Fruit fly (Drosophila melanogaster) whole organism, prepupa: ENCODE results near the gene cue.

Source experiments
- Blimp-1 ChIP-seq: fragments of 200-800 bp; sonication (Bioruptor generic); optimal IDR thresholded peaks from 3 replicates; lab custom pipeline; 2017; ENCODE audit warnings: missing biosample characterization, missing genetic modification characterization, mild to moderate bottlenecking, moderate library complexity, missing genetic modification reagents
- CG10669 ChIP-seq: fragments of 200-800 bp; sonication (Bioruptor generic); optimal IDR thresholded peaks from 3 replicates; lab custom pipeline; 2018; ENCODE audit warnings: missing biosample characterization, mild to moderate bottlenecking, missing genetic modification characterization, moderate library complexity
- CG11762 ChIP-seq: fragments of 200-800 bp; sonication (Bioruptor generic); optimal IDR thresholded peaks from 3 replicates; lab custom pipeline; 2016; ENCODE audit warnings: missing biosample characterization, missing genetic modification characterization; ENCODE audit not compliant: insufficient read depth
- CG15336 ChIP-seq: fragments of 200-800 bp; sonication (Bioruptor generic); IDR thresholded peaks from 2 replicates; pipeline ENCODE4 v1.3.6; 2022; ENCODE audit warnings: missing biosample characterization, missing genetic modification characterization
- CG1621 ChIP-seq: fragments of 200-800 bp; sonication (Bioruptor generic); optimal IDR thresholded peaks from 3 replicates; lab custom pipeline; 2018; ENCODE audit warnings: missing biosample characterization, mild to moderate bottlenecking, missing genetic modification characterization
- CG34406 ChIP-seq: fragments of 200-800 bp; sonication (Bioruptor generic); optimal IDR thresholded peaks from 3 replicates; lab custom pipeline; 2016; ENCODE audit warnings: missing biosample characterization, missing genetic modification characterization
- CG3919 ChIP-seq: fragments of 200-800 bp; sonication (Bioruptor generic); optimal IDR thresholded peaks from 3 replicates; lab custom pipeline; 2016; ENCODE audit warnings: missing biosample characterization, missing genetic modification characterization
- CG6163 ChIP-seq: fragments of 200-800 bp; sonication (Bioruptor generic); IDR thresholded peaks from 3 replicates; pipeline ENCODE4 v1.3.6; 2022; ENCODE audit warnings: missing biosample characterization, missing genetic modification characterization
- CG6792 ChIP-seq: fragments of 200-800 bp; sonication (Bioruptor generic); optimal IDR thresholded peaks from 3 replicates; lab custom pipeline; 2016; ENCODE audit warnings: missing biosample characterization, missing genetic modification characterization
- CG6808 ChIP-seq: fragments of 200-800 bp; sonication (Bioruptor generic); optimal IDR thresholded peaks from 3 replicates; lab custom pipeline; 2017; ENCODE audit warnings: missing biosample characterization, missing genetic modification characterization, mild to moderate bottlenecking, moderate library complexity, missing genetic modification reagents
- CG6854 ChIP-seq: fragments of 200-800 bp; sonication (Bioruptor generic); optimal IDR thresholded peaks from 2 replicates; lab custom pipeline; 2017; ENCODE audit warnings: missing biosample characterization, mild to moderate bottlenecking, missing genetic modification characterization
- CG7368 ChIP-seq: fragments of 200-800 bp; sonication (Bioruptor generic); optimal IDR thresholded peaks from 3 replicates; lab custom pipeline; 2016; ENCODE audit warnings: missing biosample characterization, missing genetic modification characterization
- CG8119 ChIP-seq: fragments of 200-800 bp; sonication (Bioruptor generic); IDR thresholded peaks from 3 replicates; pipeline ENCODE4 v1.3.6; 2022; ENCODE audit warnings: missing biosample characterization, missing genetic modification characterization
- CG8319 ChIP-seq: fragments of 200-800 bp; sonication (Bioruptor generic); optimal IDR thresholded peaks from 3 replicates; lab custom pipeline; 2016; ENCODE audit warnings: missing biosample characterization, missing genetic modification characterization
- CG8632 ChIP-seq: fragments of 200-800 bp; sonication (Bioruptor generic); optimal IDR thresholded peaks from 3 replicates; lab custom pipeline; 2016; ENCODE audit warnings: missing biosample characterization, missing genetic modification characterization
- Eip75B ChIP-seq: fragments of 200-800 bp; sonication (Bioruptor generic); optimal IDR thresholded peaks from 3 replicates; lab custom pipeline; 2016; ENCODE audit warnings: missing biosample characterization, missing genetic modification characterization
- Eip78C ChIP-seq: fragments of 200-800 bp; sonication (Bioruptor generic); peaks from one replicate; lab custom pipeline; 2016; ENCODE audit warnings: missing biosample characterization, missing genetic modification characterization
- Eip93F ChIP-seq: fragments of 200-800 bp; sonication (Bioruptor generic); optimal IDR thresholded peaks from 2 replicates; lab custom pipeline; 2016; ENCODE audit warnings: missing biosample characterization, mild to moderate bottlenecking, missing genetic modification characterization
- Ets96B ChIP-seq: fragments of 200-800 bp; optimal IDR thresholded peaks from 2 replicates; lab custom pipeline; 2019; ENCODE audit warnings: missing biosample characterization, mild to moderate bottlenecking, missing genetic modification characterization, moderate library complexity
- Hr38 ChIP-seq: sonication (Bioruptor generic); optimal IDR thresholded peaks from 2 replicates; lab custom pipeline; 2016; ENCODE audit warnings: missing biosample characterization, missing genetic modification characterization
- Hr39 ChIP-seq: fragments of 200-800 bp; sonication (Bioruptor generic); optimal IDR thresholded peaks from 2 replicates; lab custom pipeline; 2016; ENCODE audit warnings: missing biosample characterization, missing genetic modification characterization
- Hr4 ChIP-seq: fragments of 200-800 bp; sonication (Bioruptor generic); optimal IDR thresholded peaks from 3 replicates; lab custom pipeline; 2016; ENCODE audit warnings: missing biosample characterization, missing genetic modification characterization
- Lpt ChIP-seq: fragments of 200-800 bp; sonication (Bioruptor generic); optimal IDR thresholded peaks from 3 replicates; lab custom pipeline; 2016; ENCODE audit warnings: missing biosample characterization, missing genetic modification characterization
- Met ChIP-seq: fragments of 200-800 bp; sonication (Bioruptor generic); optimal IDR thresholded peaks from 3 replicates; lab custom pipeline; 2016; ENCODE audit warnings: missing biosample characterization, missing genetic modification characterization
- OdsH ChIP-seq: fragments of 200-800 bp; sonication (Bioruptor generic); optimal IDR thresholded peaks from 3 replicates; lab custom pipeline; 2016; ENCODE audit warnings: missing biosample characterization, missing genetic modification characterization
- Smox ChIP-seq: fragments of 200-800 bp; sonication (Bioruptor generic); optimal IDR thresholded peaks from 3 replicates; lab custom pipeline; 2016; ENCODE audit warnings: missing biosample characterization, missing genetic modification characterization
- Sox15 ChIP-seq: fragments of 200-800 bp; sonication (Bioruptor generic); optimal IDR thresholded peaks from 3 replicates; lab custom pipeline; 2016; ENCODE audit warnings: missing biosample characterization, missing genetic modification characterization
- achi ChIP-seq: fragments of 200-800 bp; sonication (Bioruptor generic); optimal IDR thresholded peaks from 3 replicates; lab custom pipeline; 2016; ENCODE audit warnings: missing biosample characterization, missing genetic modification characterization
- acj6 ChIP-seq: fragments of 200-800 bp; sonication (Bioruptor generic); optimal IDR thresholded peaks from 3 replicates; lab custom pipeline; 2016; ENCODE audit warnings: missing biosample characterization, missing genetic modification characterization
- cyc ChIP-seq: fragments of 200-800 bp; sonication (Bioruptor generic); optimal IDR thresholded peaks from 3 replicates; lab custom pipeline; 2016; ENCODE audit warnings: missing biosample characterization, missing genetic modification characterization
- dac ChIP-seq: fragments of 200-800 bp; sonication (Bioruptor generic); optimal IDR thresholded peaks from 2 replicates; lab custom pipeline; 2017; ENCODE audit warnings: missing biosample characterization, mild to moderate bottlenecking, missing genetic modification characterization
- dsx ChIP-seq: fragments of 200-800 bp; optimal IDR thresholded peaks from 3 replicates; lab custom pipeline; 2019; ENCODE audit warnings: missing biosample characterization, mild to moderate bottlenecking, missing genetic modification characterization, moderate library complexity; ENCODE audit not compliant: poor library complexity, severe bottlenecking
- eg ChIP-seq: fragments of 200-800 bp; sonication (Bioruptor generic); IDR thresholded peaks from 3 replicates; pipeline ENCODE4 v1.3.6; 2022; ENCODE audit warnings: missing biosample characterization, missing genetic modification characterization
- esn ChIP-seq: fragments of 200-800 bp; sonication (Bioruptor generic); optimal IDR thresholded peaks from 2 replicates; lab custom pipeline; 2016; ENCODE audit warnings: missing biosample characterization, mild to moderate bottlenecking, missing genetic modification characterization, moderate library complexity
- fd59A ChIP-seq: fragments of 200-800 bp; sonication (Bioruptor generic); optimal IDR thresholded peaks from 2 replicates; lab custom pipeline; 2017; ENCODE audit warnings: missing biosample characterization, mild to moderate bottlenecking, missing genetic modification characterization, missing genetic modification reagents
- fd85E ChIP-seq: fragments of 200-800 bp; sonication (Bioruptor generic); optimal IDR thresholded peaks from 3 replicates; lab custom pipeline; 2016; ENCODE audit warnings: missing biosample characterization, missing genetic modification characterization
- net ChIP-seq: fragments of 200-800 bp; sonication (Bioruptor generic); optimal IDR thresholded peaks from 3 replicates; lab custom pipeline; 2016; ENCODE audit warnings: missing biosample characterization, missing genetic modification characterization
- salr ChIP-seq, 2 experiments: fragments of 200-800 bp; sonication (Bioruptor generic); optimal IDR thresholded peaks; 3 replicates each; lab custom pipeline; 2016 to 2018; ENCODE audit warnings: missing biosample characterization in 2 of 2, missing genetic modification characterization in 2 of 2, mild to moderate bottlenecking in 1 of 2
- spab ChIP-seq: fragments of 200-800 bp; sonication (Bioruptor generic); optimal IDR thresholded peaks from 2 replicates; lab custom pipeline; 2017; ENCODE audit warnings: missing biosample characterization, mild to moderate bottlenecking, missing genetic modification characterization, missing genetic modification reagents
- ss ChIP-seq, 2 experiments: fragments of 200-800 bp; sonication (Bioruptor generic); optimal IDR thresholded peaks; 2 replicates in 1 of 2; 3 replicates in 1 of 2; lab custom pipeline; 2017 to 2018; ENCODE audit warnings: mild to moderate bottlenecking in 2 of 2, missing biosample characterization in 2 of 2, missing genetic modification characterization in 2 of 2, moderate library complexity in 1 of 2
- svp ChIP-seq: fragments of 200-800 bp; sonication (Bioruptor generic); peaks from one replicate; lab custom pipeline; 2016; ENCODE audit warnings: missing biosample characterization, missing genetic modification characterization
- topi ChIP-seq: fragments of 200-800 bp; sonication (Bioruptor generic); optimal IDR thresholded peaks from 3 replicates; lab custom pipeline; 2016; ENCODE audit warnings: missing biosample characterization, missing genetic modification characterization
- vri ChIP-seq: fragments of 200-800 bp; sonication (Bioruptor generic); optimal IDR thresholded peaks from 3 replicates; lab custom pipeline; 2016; ENCODE audit warnings: missing biosample characterization, mild to moderate bottlenecking, missing genetic modification characterization

cue gene

DNA sequence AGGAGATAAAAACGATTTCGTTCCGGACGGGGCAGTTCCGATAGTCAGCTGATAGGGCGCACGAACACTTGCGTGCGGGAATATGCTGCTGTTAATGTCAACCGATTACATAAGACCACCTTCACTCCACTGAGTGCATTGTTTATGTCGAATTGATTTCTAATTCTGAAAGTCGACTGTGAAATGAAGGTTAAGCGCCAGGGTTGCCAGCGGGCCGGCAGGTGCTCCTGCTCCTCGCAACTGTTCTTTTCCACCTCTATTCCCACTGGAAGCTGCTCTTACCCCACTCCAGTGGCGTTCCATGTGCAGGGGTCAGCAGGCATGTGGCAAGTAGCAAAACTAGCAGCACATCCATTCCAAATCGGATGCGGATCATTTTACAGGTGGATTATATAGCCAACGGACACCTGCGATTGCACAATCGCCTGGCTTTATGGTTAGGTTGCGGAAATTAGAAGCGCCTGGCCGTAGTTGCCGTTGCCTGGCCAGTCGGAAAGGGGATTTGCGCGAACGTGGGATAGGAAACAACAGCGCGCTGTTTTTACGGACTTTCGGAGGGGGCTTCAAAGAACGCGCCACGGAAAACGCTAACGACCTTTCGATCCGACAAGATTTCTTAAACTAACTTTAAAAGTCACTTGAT, at the start of gene cue:
cue (minus strand) TSS at position 641 of the 643 bp plus-strand sequence.
- TF ChIP-seq Eip93F (GFP tag; lab: Kevin White, UChicago) (no peak), CG1621 (tag; lab: Kevin White, UChicago) (no peak), svp (peak; percentile 44), vri (GFP tag; lab: Kevin White, UChicago) (peak; percentile 20)

DNA sequence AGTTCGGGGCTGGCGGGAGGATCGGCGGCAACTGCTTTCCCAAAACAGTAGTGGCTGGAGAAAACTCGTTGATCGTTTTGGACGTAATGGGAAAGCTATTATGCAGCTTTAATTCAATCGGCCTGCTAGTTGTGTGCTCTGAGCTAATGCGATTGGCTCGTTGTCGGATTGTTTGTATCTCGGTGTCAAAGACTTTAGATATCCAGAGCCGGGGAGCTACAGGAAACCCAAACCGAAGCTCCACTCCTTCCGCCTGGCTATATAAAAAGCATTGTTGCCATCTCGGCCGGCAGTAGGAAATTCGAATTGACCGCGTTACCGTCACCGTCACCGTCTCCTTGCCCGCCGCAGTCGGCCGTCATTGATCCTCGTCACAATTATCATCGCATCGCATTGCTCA, 48.0 kb upstream of the cue start, which contains the start of gene CG12003:
CG12003 (plus strand) TSS at position 301 of the 400 bp plus-strand sequence.
- TF ChIP-seq fd59A (GFP tag; lab: Kevin White, UChicago), result no peak
- no peak for TF ChIP-seq Ets96B (tag; lab: Kevin White, UChicago)
- no peak for TF ChIP-seq CG10669
- TF ChIP-seq CG11762, result no peak
- no peak for TF ChIP-seq esn (GFP tag; lab: Kevin White, UChicago)
- TF ChIP-seq eg, result no peak
- no peak for TF ChIP-seq dsx (GFP tag; lab: Kevin White, UChicago)
- no peak for TF ChIP-seq dac (GFP tag; lab: Kevin White, UChicago)
- no peak for TF ChIP-seq Hr39 (GFP tag; lab: Kevin White, UChicago)
- no peak for TF ChIP-seq spab (GFP tag; lab: Kevin White, UChicago)
- no peak for TF ChIP-seq Hr38 (GFP tag; lab: Kevin White, UChicago)

DNA sequence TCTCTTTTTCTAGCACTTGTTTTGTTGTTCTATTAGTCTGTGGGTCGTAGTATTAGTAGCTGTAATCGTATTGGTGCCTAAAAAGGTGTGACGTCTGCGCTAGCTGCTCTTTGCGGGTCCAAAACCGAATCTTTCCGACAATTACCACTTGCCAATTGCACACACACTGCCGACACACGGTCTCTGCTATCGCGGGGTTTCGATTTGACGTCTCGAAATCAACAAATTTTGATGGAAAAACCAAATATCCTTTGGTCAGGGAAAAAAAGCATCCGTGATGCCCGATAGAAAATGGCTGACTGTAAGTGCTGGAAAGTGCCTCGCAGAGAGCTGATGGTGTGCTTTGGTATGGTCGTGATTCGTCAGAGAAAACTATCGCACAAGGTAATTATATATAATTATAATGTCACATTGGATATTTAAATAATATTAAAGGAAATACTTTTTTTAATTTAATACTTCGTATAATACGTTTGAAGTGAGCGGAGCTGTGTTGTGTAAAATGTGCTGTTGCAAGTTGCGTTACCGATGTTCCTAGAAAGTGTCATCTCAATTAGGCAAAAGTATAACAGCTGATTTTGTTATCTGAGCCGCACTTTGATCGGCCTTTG, 41.2 kb upstream of the cue start, which contains the start of the genes Pex10 and CG12099:
Pex10 (plus strand) TSS at position 51 of the 611 bp plus-strand sequence.
CG12099 (minus strand) TSS at position 307 of the 611 bp plus-strand sequence.
- no peak for TF ChIP-seq Smox (GFP tag; lab: Kevin White, UChicago)
- TF ChIP-seq CG15336 (GFP tag; lab: Robert Waterston, UW), result peak; percentile 74
- peak; percentile 80 for TF ChIP-seq Hr39 (GFP tag; lab: Kevin White, UChicago)
- peak; percentile 75 for TF ChIP-seq topi (GFP tag; lab: Kevin White, UChicago)
- TF ChIP-seq spab (GFP tag; lab: Kevin White, UChicago), result peak; percentile 38
- peak; percentile 86 for TF ChIP-seq CG6163 (GFP tag; lab: Robert Waterston, UW)
- peak; percentile 76 for TF ChIP-seq net (GFP tag; lab: Kevin White, UChicago)
- peak; percentile 69 for TF ChIP-seq CG7368 (GFP tag; lab: Kevin White, UChicago)
- no peak for TF ChIP-seq Met
- TF ChIP-seq CG6792 (GFP tag; lab: Kevin White, UChicago), result peak; percentile 80
- peak; percentile 78 for TF ChIP-seq CG6808
- peak; percentile 82 for TF ChIP-seq dac (GFP tag; lab: Kevin White, UChicago)
- TF ChIP-seq cyc (GFP tag; lab: Kevin White, UChicago), result peak; percentile 78
- peak; percentile 86 for TF ChIP-seq achi (GFP tag; lab: Kevin White, UChicago)
- TF ChIP-seq Eip93F (GFP tag; lab: Kevin White, UChicago), result peak; percentile 58
- peak; percentile 73 for TF ChIP-seq CG10669
- TF ChIP-seq Eip78C, result peak; percentile 79
- TF ChIP-seq Eip75B (GFP tag; lab: Kevin White, UChicago), result no peak
- TF ChIP-seq Lpt, result peak; percentile 62
- TF ChIP-seq Hr38 (GFP tag; lab: Kevin White, UChicago), result no peak
- TF ChIP-seq Ets96B (tag; lab: Kevin White, UChicago), result peak; percentile 71
- TF ChIP-seq salr (GFP tag; optimal IDR thresholded peaks at IDR 0.05; lab: Kevin White, UChicago), result peak in 1 of 2 experiments; percentile 54
- peak; percentile 90 for TF ChIP-seq OdsH (GFP tag; lab: Kevin White, UChicago)
- TF ChIP-seq CG8319 (GFP tag; lab: Kevin White, UChicago), result peak; percentile 67
- TF ChIP-seq CG11762, result peak; percentile 65
- peak; percentile 60; the same call in 2 of the 3 replicates for TF ChIP-seq CG8119
- TF ChIP-seq CG6854 (GFP tag; lab: Kevin White, UChicago), result peak; percentile 69
- TF ChIP-seq ss (GFP tag; optimal IDR thresholded peaks at IDR 0.05; lab: Kevin White, UChicago), result peak; percentile 69 to 76
- TF ChIP-seq Sox15 (GFP tag; lab: Kevin White, UChicago), result peak; percentile 79
- TF ChIP-seq fd85E (GFP tag; lab: Kevin White, UChicago), result peak; percentile 20
- TF ChIP-seq CG3919 (GFP tag; lab: Kevin White, UChicago), result peak; percentile 84
- peak; percentile 65 for TF ChIP-seq dsx (GFP tag; lab: Kevin White, UChicago)
- peak; percentile 88 for TF ChIP-seq acj6
- peak; percentile 88 for TF ChIP-seq esn (GFP tag; lab: Kevin White, UChicago)
- TF ChIP-seq svp, result peak; percentile 92
- peak; percentile 58 for TF ChIP-seq CG1621 (tag; lab: Kevin White, UChicago)
- peak; percentile 81 for TF ChIP-seq CG8632 (GFP tag; lab: Kevin White, UChicago)
- TF ChIP-seq CG34406, result peak; percentile 78
- peak; percentile 78 for TF ChIP-seq vri (GFP tag; lab: Kevin White, UChicago)
- TF ChIP-seq Hr4 (GFP tag; lab: Kevin White, UChicago), result peak; percentile 81
- TF ChIP-seq Blimp-1 (GFP tag; lab: Kevin White, UChicago), result peak; percentile 58
